Fruit fly (Drosophila melanogaster) whole organism, embryonic: ENCODE results near the gene Cdc42.

Experiments used
- Adf1 ChIP-seq: fragments of 200-800 bp; sonication (Bioruptor generic); IDR thresholded peaks from 2 replicates; pipeline ENCODE4 v1.3.6; 2022; ENCODE audit warnings: missing biosample characterization, missing genetic modification characterization
- Bteb2 ChIP-seq: fragments of 200-800 bp; sonication (Bioruptor generic); optimal IDR thresholded peaks from 2 replicates; lab custom pipeline; 2016; ENCODE audit warnings: missing biosample characterization, missing genetic modification characterization
- CG10654 ChIP-seq: fragments of 200-800 bp; sonication (Bioruptor generic); optimal IDR thresholded peaks from 2 replicates; lab custom pipeline; 2016; ENCODE audit warnings: missing biosample characterization, missing genetic modification characterization
- CG11398 ChIP-seq: fragments of 200-800 bp; sonication (Bioruptor generic); optimal IDR thresholded peaks from 2 replicates; lab custom pipeline; 2016; ENCODE audit warnings: missing biosample characterization, missing genetic modification characterization
- CG13894 ChIP-seq: fragments of 200-800 bp; sonication (Bioruptor generic); optimal IDR thresholded peaks from 3 replicates; lab custom pipeline; 2018; ENCODE audit warnings: missing biosample characterization, mild to moderate bottlenecking, missing genetic modification characterization, moderate library complexity
- CG1529 ChIP-seq: fragments of 200-800 bp; sonication (Bioruptor generic); optimal IDR thresholded peaks from 3 replicates; lab custom pipeline; 2018; ENCODE audit warnings: missing biosample characterization, missing genetic modification characterization
- CG17802 ChIP-seq: fragments of 200-800 bp; sonication (Bioruptor generic); optimal IDR thresholded peaks from 2 replicates; lab custom pipeline; 2018; ENCODE audit warnings: missing biosample characterization, mild to moderate bottlenecking, missing genetic modification characterization, moderate library complexity
- CG1792 ChIP-seq: fragments of 200-800 bp; sonication (Bioruptor generic); optimal IDR thresholded peaks from 2 replicates; lab custom pipeline; 2016; ENCODE audit warnings: missing biosample characterization, missing genetic modification characterization
- CG18476 ChIP-seq: fragments of 200-800 bp; sonication (Bioruptor generic); optimal IDR thresholded peaks from 2 replicates; lab custom pipeline; 2016; ENCODE audit warnings: missing biosample characterization, mild to moderate bottlenecking, missing genetic modification characterization
- CG2202 ChIP-seq: fragments of 200-800 bp; sonication (Bioruptor generic); optimal IDR thresholded peaks from 2 replicates; lab custom pipeline; 2018; ENCODE audit warnings: missing biosample characterization, mild to moderate bottlenecking, missing genetic modification characterization
- CG30020 ChIP-seq: fragments of 200-800 bp; optimal IDR thresholded peaks from 2 replicates; lab custom pipeline; 2019; ENCODE audit warnings: missing biosample characterization, mild to moderate bottlenecking, missing genetic modification characterization, moderate library complexity
- CG32767 ChIP-seq: fragments of 200-800 bp; sonication (Bioruptor generic); IDR thresholded peaks from 2 replicates; pipeline ENCODE4 v1.3.6; 2022; ENCODE audit warnings: missing biosample characterization, missing genetic modification characterization
- CG34422 ChIP-seq: fragments of 200-800 bp; sonication (Bioruptor generic); IDR thresholded peaks from 3 replicates; pipeline ENCODE4 v1.3.6; 2022; ENCODE audit warnings: missing biosample characterization, missing genetic modification characterization
- CG3838 ChIP-seq: fragments of 200-800 bp; sonication (Bioruptor generic); optimal IDR thresholded peaks from 3 replicates; lab custom pipeline; 2016; ENCODE audit warnings: missing biosample characterization, missing genetic modification characterization
- CG4328 ChIP-seq: fragments of 200-800 bp; sonication (Bioruptor generic); optimal IDR thresholded peaks from 3 replicates; lab custom pipeline; 2017; ENCODE audit warnings: missing biosample characterization, missing genetic modification reagents, missing genetic modification characterization
- CG4360 ChIP-seq: fragments of 200-800 bp; sonication (Bioruptor generic); IDR thresholded peaks from 2 replicates; pipeline ENCODE4 v1.3.6; 2022; ENCODE audit warnings: missing biosample characterization, missing genetic modification characterization
- CG5180 ChIP-seq: fragments of 200-800 bp; sonication (Bioruptor generic); optimal IDR thresholded peaks from 3 replicates; lab custom pipeline; 2017; ENCODE audit warnings: missing biosample characterization, missing genetic modification characterization, mild to moderate bottlenecking, moderate library complexity, missing genetic modification reagents
- CG6683 ChIP-seq: fragments of 200-800 bp; sonication (Bioruptor generic); optimal IDR thresholded peaks from 2 replicates; lab custom pipeline; 2017; ENCODE audit warnings: missing biosample characterization, mild to moderate bottlenecking, missing genetic modification characterization, missing genetic modification reagents
- CG8089 ChIP-seq: fragments of 200-800 bp; sonication (Bioruptor generic); optimal IDR thresholded peaks from 3 replicates; lab custom pipeline; 2016; ENCODE audit warnings: missing biosample characterization, missing genetic modification characterization
- CG8478 ChIP-seq: fragments of >200 bp; optimal IDR thresholded peaks from 2 replicates; lab custom pipeline; 2018
- CG9797 ChIP-seq: fragments of 200-800 bp; sonication (Bioruptor generic); optimal IDR thresholded peaks from 3 replicates; lab custom pipeline; 2018; ENCODE audit warnings: missing biosample characterization, mild to moderate bottlenecking, missing genetic modification characterization
- Dfd ChIP-seq, 2 experiments: fragments of >200 bp; optimal IDR thresholded peaks; 2 replicates each; lab custom pipeline; 2017; ENCODE audit warnings: missing biosample characterization in 2 of 2, missing genetic modification characterization in 2 of 2
- Dll ChIP-seq: fragments of 200-800 bp; sonication (Bioruptor generic); IDR thresholded peaks from 4 replicates; pipeline ENCODE4 v1.3.6; 2022; ENCODE audit warnings: missing biosample characterization, missing genetic modification characterization; ENCODE audit not compliant: partially characterized antibody
- Doc3 ChIP-seq: fragments of 200-800 bp; sonication (Bioruptor generic); IDR thresholded peaks from 3 replicates; pipeline ENCODE4 v1.3.6; 2022; ENCODE audit warnings: missing biosample characterization, missing genetic modification characterization; ENCODE audit not compliant: partially characterized antibody
- HLH3B ChIP-seq: fragments of 200-800 bp; sonication (Bioruptor generic); IDR thresholded peaks from 2 replicates; pipeline ENCODE4 v1.3.6; 2022; ENCODE audit warnings: missing biosample characterization, missing genetic modification characterization
- Hr78 ChIP-seq, 2 experiments: fragments of 200-800 bp in 1 of 2; fragments of >200 bp in 1 of 2; sonication (Bioruptor generic) in 1 of 2; optimal IDR thresholded peaks; 2 replicates each; lab custom pipeline; 2017 to 2019; ENCODE audit warnings: missing biosample characterization in 2 of 2, missing genetic modification characterization in 2 of 2, mild to moderate bottlenecking in 1 of 2, moderate library complexity in 1 of 2
- Oaz ChIP-seq: fragments of 200-800 bp; sonication (Bioruptor generic); IDR thresholded peaks from 2 replicates; pipeline ENCODE4 v1.3.6; 2022; ENCODE audit warnings: missing biosample characterization, missing genetic modification characterization
- Trl ChIP-seq, 3 experiments: fragments of >200 bp in 2 of 3; fragments of 200-800 bp in 1 of 3; sonication (Bioruptor generic) in 1 of 3; optimal IDR thresholded peaks; 2 replicates in 1 of 3; 3 replicates in 2 of 3; lab custom pipeline; 2016 to 2017; ENCODE audit warnings: missing biosample characterization in 1 of 3, missing genetic modification characterization in 1 of 3
- Usf ChIP-seq: fragments of 200-800 bp; sonication (Bioruptor generic); optimal IDR thresholded peaks from 2 replicates; lab custom pipeline; 2017; ENCODE audit warnings: missing genotype, missing biosample characterization, missing genetic modification characterization
- bigmax ChIP-seq: fragments of 200-800 bp; sonication (Bioruptor generic); optimal IDR thresholded peaks from 2 replicates; lab custom pipeline; 2018; ENCODE audit warnings: missing biosample characterization, mild to moderate bottlenecking, missing genetic modification characterization
- chinmo ChIP-seq: fragments of 200-800 bp; sonication (Bioruptor generic); IDR thresholded peaks from 4 replicates; pipeline ENCODE4 v1.3.6; 2022; ENCODE audit warnings: missing biosample characterization, missing genetic modification characterization; ENCODE audit not compliant: partially characterized antibody
- crol ChIP-seq: fragments of 200-800 bp; sonication (Bioruptor generic); IDR thresholded peaks from 2 replicates; pipeline ENCODE4 v1.3.6; 2022; ENCODE audit warnings: missing biosample characterization, missing genetic modification characterization
- cwo ChIP-seq: fragments of 200-800 bp; sonication (Bioruptor generic); optimal IDR thresholded peaks from 3 replicates; lab custom pipeline; 2017; ENCODE audit warnings: missing biosample characterization, missing genetic modification characterization, mild to moderate bottlenecking, moderate library complexity, missing genetic modification reagents
- fu2 ChIP-seq: fragments of 200-800 bp; sonication (Bioruptor generic); optimal IDR thresholded peaks from 2 replicates; lab custom pipeline; 2016; ENCODE audit warnings: missing biosample characterization, missing genetic modification characterization
- gce ChIP-seq: fragments of 200-800 bp; sonication (Bioruptor generic); IDR thresholded peaks from 3 replicates; pipeline ENCODE4 v1.3.6; 2022; ENCODE audit warnings: missing biosample characterization, missing genetic modification characterization
- hkb ChIP-seq, 2 experiments: fragments of 200-800 bp in 1 of 2; fragments of >200 bp in 1 of 2; sonication (Bioruptor generic) in 1 of 2; IDR thresholded peaks in 1 of 2; optimal IDR thresholded peaks in 1 of 2; 2 replicates each; pipeline versions ENCODE4 v1.3.6 to Lab custom; 2017 to 2022; ENCODE audit warnings: missing biosample characterization in 1 of 2, missing genetic modification characterization in 1 of 2
- onecut ChIP-seq: fragments of 200-800 bp; sonication (Bioruptor generic); IDR thresholded peaks from 2 replicates; pipeline ENCODE4 v1.3.6; 2022; ENCODE audit warnings: missing biosample characterization, missing genetic modification characterization
- pfk ChIP-seq: fragments of 200-800 bp; sonication (Bioruptor generic); optimal IDR thresholded peaks from 2 replicates; lab custom pipeline; 2018; ENCODE audit warnings: missing biosample characterization, mild to moderate bottlenecking, missing genetic modification characterization, moderate library complexity
- phol ChIP-seq: fragments of 200-800 bp; sonication (Bioruptor generic); optimal IDR thresholded peaks from 3 replicates; lab custom pipeline; 2018; ENCODE audit warnings: missing biosample characterization, mild to moderate bottlenecking, missing genetic modification characterization, moderate library complexity
- psq ChIP-seq: fragments of 200-800 bp; sonication (Bioruptor generic); optimal IDR thresholded peaks from 2 replicates; lab custom pipeline; 2017; ENCODE audit warnings: missing biosample characterization, missing genetic modification characterization
- scrt ChIP-seq: fragments of 200-800 bp; sonication (Bioruptor generic); optimal IDR thresholded peaks from 2 replicates; lab custom pipeline; 2018; ENCODE audit warnings: missing biosample characterization, mild to moderate bottlenecking, missing genetic modification characterization, moderate library complexity
- sqz ChIP-seq: fragments of 200-800 bp; sonication (Bioruptor generic); optimal IDR thresholded peaks from 3 replicates; lab custom pipeline; 2018; ENCODE audit warnings: missing biosample characterization, mild to moderate bottlenecking, missing genetic modification characterization
- ssp ChIP-seq: fragments of 200-800 bp; sonication (Bioruptor generic); IDR thresholded peaks from 2 replicates; pipeline ENCODE4 v1.3.6; 2022; ENCODE audit warnings: missing biosample characterization, missing genetic modification characterization
- twi ChIP-seq: fragments of 200-800 bp; optimal IDR thresholded peaks from 2 replicates; lab custom pipeline; 2019; ENCODE audit warnings: missing biosample characterization, mild to moderate bottlenecking, missing genetic modification characterization, moderate library complexity

The Cdc42 gene

dm6 chrX:19704083-19704482 is 7.2 kb downstream of the Cdc42 start, which contains the start of the genes CG14230 and CG14232 (continued):
- TF ChIP-seq CG1792 (no peak), Dll (0 out of 4 replicates have a peak, but pooled peaks have one; percentile 42), sqz (GFP tag; lab: Kevin White, UChicago) (no peak), phol (tag; lab: Kevin White, UChicago) (peak; percentile 24)
- TF ChIP-seq, all 482 proteins: peak for 61

- TF ChIP-seq CG17802 (tag; lab: Kevin White, UChicago) (peak; percentile 52), ssp (GFP tag; lab: Robert Waterston, UW) (0 out of 2 replicates have a peak, but pooled peaks have one; percentile 25), CG34422 (no peak), hkb (optimal IDR thresholded peaks at IDR 0.05; lab: Kevin White, UChicago) (no peak), hkb (GFP tag; IDR thresholded peaks at IDR 0.05; lab: Robert Waterston, UW) (no peak), CG30020 (tag; lab: Kevin White, UChicago) (peak; percentile 28), CG4328 (GFP tag; lab: Kevin White, UChicago) (no peak), CG4360 (GFP tag; lab: Robert Waterston, UW) (peak; percentile 83), CG9797 (no peak)
Measured at dm6 chrX:19711936-19712335, 15.0 kb downstream of the Cdc42 start.

- TF ChIP-seq Bteb2 (GFP tag; lab: Kevin White, UChicago) (no peak), Dll (no peak), onecut (GFP tag; lab: Robert Waterston, UW) (no peak), hkb (optimal IDR thresholded peaks at IDR 0.05; lab: Kevin White, UChicago) (no peak), hkb (GFP tag; IDR thresholded peaks at IDR 0.05; lab: Robert Waterston, UW) (no peak), crol (GFP tag; lab: Robert Waterston, UW) (peak; percentile 91), CG1529 (GFP tag; lab: Kevin White, UChicago) (no peak), CG2202 (tag; lab: Kevin White, UChicago) (no peak), Hr78 (GFP tag; optimal IDR thresholded peaks at IDR 0.05; lab: Kevin White, UChicago) (no peak), CG32767 (GFP tag; lab: Robert Waterston, UW) (peak; percentile 19; the same call in 1 of the 2 replicates), cwo (GFP tag; lab: Kevin White, UChicago) (no peak), bigmax (GFP tag; lab: Kevin White, UChicago) (no peak), HLH3B (GFP tag; lab: Robert Waterston, UW) (no peak), CG10654 (GFP tag; lab: Kevin White, UChicago) (no peak), CG13894 (tag; lab: Kevin White, UChicago) (no peak), CG5180 (GFP tag; lab: Kevin White, UChicago) (peak; percentile 18), CG18476 (GFP tag; lab: Kevin White, UChicago) (no peak), twi (peak; percentile 91), psq (GFP tag; lab: Kevin White, UChicago) (no peak), chinmo (0 out of 4 replicates have a peak, but pooled peaks have one; percentile 7), CG8089 (GFP tag; lab: Kevin White, UChicago) (no peak), Usf (no peak), CG30020 (tag; lab: Kevin White, UChicago) (no peak), scrt (no peak), Dfd (GFP tag; optimal IDR thresholded peaks at IDR 0.05; lab: Kevin White, UChicago) (peak in 1 of 2 experiments; percentile 1), Doc3 (GFP tag; lab: Robert Waterston, UW) (no peak), pfk (GFP tag; lab: Kevin White, UChicago) (peak; percentile 53), Adf1 (GFP tag; lab: Robert Waterston, UW) (peak; percentile 65), CG8478 (peak; percentile 68), CG6683 (no peak), gce (GFP tag; lab: Robert Waterston, UW) (no peak), Oaz (no peak), fu2 (GFP tag; lab: Kevin White, UChicago) (no peak), CG11398 (GFP tag; lab: Kevin White, UChicago) (no peak), CG3838 (no peak), Trl (optimal IDR thresholded peaks at IDR 0.05; lab: Kevin White, UChicago) (peak in 1 of 2 experiments; percentile 48), Trl (GFP tag; optimal IDR thresholded peaks at IDR 0.05; lab: Kevin White, UChicago) (no peak)
Measured at dm6 chrX:19712898-19713627, 16.2 kb downstream of the Cdc42 start, which contains the start of gene meso18E. Gene meso18E (minus strand): TSS chrX:19713045.
